Worm (Caenorhabditis elegans): Measurements from ENCODE around the gene F59E12.3.

DNA sequence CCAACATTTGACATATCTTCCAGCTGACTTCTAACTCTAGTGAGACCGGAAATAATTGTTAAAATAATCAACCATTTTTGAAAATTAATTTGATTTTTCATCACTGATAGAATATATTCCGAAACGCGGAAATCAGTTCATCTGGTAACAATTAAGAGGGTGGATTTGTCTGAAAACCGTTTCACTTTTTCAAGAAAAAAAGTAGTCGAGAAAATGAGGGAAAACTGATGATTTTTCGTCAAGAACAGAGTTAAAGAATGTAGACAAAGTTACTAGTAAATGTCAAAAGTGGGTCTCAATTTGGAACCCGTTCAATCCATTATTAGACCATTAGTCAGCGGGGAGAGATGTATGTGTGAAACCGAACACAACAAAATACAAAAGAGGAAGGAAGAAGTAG, 35.0 kb upstream of the F59E12.3 start, which contains the start of gene C17G10.6:
- TF ChIP-seq him-1 (tag; optimal IDR thresholded peaks at IDR 0.05) (no peak), dao-5 (tag; optimal IDR thresholded peaks at IDR 0.05) (no peak), W03F9.2 (tag; optimal IDR thresholded peaks at IDR 0.05) (no peak)

Data from whole organism, L4/young adult.